Fruit fly (Drosophila melanogaster): ENCODE measurements around the gene Rbcn-3A.

dm6 chrX:6291083-6291699, 35.9 kb upstream of the Rbcn-3A start, which contains the start of the genes Rpt4 and mldr:
- TF ChIP-seq Spps (tag; optimal IDR thresholded peaks at IDR 0.05): no peak
- no peak for TF ChIP-seq CG18476 (GFP tag; optimal IDR thresholded peaks at IDR 0.05)
- TF ChIP-seq lmd (GFP tag; IDR thresholded peaks at IDR 0.05): no peak
- no peak for TF ChIP-seq CG7963 (GFP tag; IDR thresholded peaks at IDR 0.05; ENCODE audit: partially characterized antibody)
- TF ChIP-seq HLHmδ (GFP tag; optimal IDR thresholded peaks at IDR 0.05): no peak
- TF ChIP-seq CG9817 (tag; optimal IDR thresholded peaks at IDR 0.05): no peak
